Fruit fly (Drosophila melanogaster) whole organism, pupa: Measurements from ENCODE around the gene janB.

Source experiments
- CG10348 ChIP-seq: fragments of 200-800 bp; sonication (Bioruptor generic); IDR thresholded peaks from 2 replicates; pipeline ENCODE4 v1.3.6; 2022; ENCODE audit warnings: missing biosample characterization, missing genetic modification characterization
- CG12605 ChIP-seq: fragments of 200-800 bp; sonication (Bioruptor generic); IDR thresholded peaks from 2 replicates; pipeline ENCODE4 v1.3.6; 2022; ENCODE audit warnings: missing biosample characterization, missing genetic modification characterization
- CG13204 ChIP-seq: fragments of 200-800 bp; sonication (Bioruptor generic); optimal IDR thresholded peaks from 2 replicates; lab custom pipeline; 2018; ENCODE audit warnings: missing biosample characterization, mild to moderate bottlenecking, missing genetic modification characterization, moderate library complexity
- CG14655 ChIP-seq: fragments of 200-800 bp; sonication (Bioruptor generic); optimal IDR thresholded peaks from 3 replicates; lab custom pipeline; 2017; ENCODE audit warnings: mild to moderate bottlenecking, missing biosample characterization, missing genetic modification reagents, missing genetic modification characterization
- CG15710 ChIP-seq: fragments of 200-800 bp; sonication (Bioruptor generic); optimal IDR thresholded peaks from 2 replicates; lab custom pipeline; 2018; ENCODE audit warnings: missing biosample characterization, mild to moderate bottlenecking, missing genetic modification characterization, moderate library complexity
- CG17806 ChIP-seq: fragments of 200-800 bp; sonication (Bioruptor generic); optimal IDR thresholded peaks from 2 replicates; lab custom pipeline; 2018; ENCODE audit warnings: missing biosample characterization, mild to moderate bottlenecking, missing genetic modification characterization, moderate library complexity
- CG32121 ChIP-seq: fragments of 200-800 bp; sonication (Bioruptor generic); IDR thresholded peaks from 2 replicates; pipeline ENCODE4 v1.3.6; 2022; ENCODE audit warnings: missing biosample characterization, missing genetic modification characterization
- CG34367 ChIP-seq: fragments of 200-800 bp; sonication (Bioruptor generic); optimal IDR thresholded peaks from 2 replicates; lab custom pipeline; 2018; ENCODE audit warnings: missing biosample characterization, mild to moderate bottlenecking, missing genetic modification characterization
- CG4496 ChIP-seq: fragments of 200-800 bp; sonication (Bioruptor generic); IDR thresholded peaks from 3 replicates; pipeline ENCODE4 v1.3.6; 2022; ENCODE audit warnings: missing biosample characterization, missing genetic modification characterization
- CG8159 ChIP-seq: fragments of 200-800 bp; sonication (Bioruptor generic); optimal IDR thresholded peaks from 3 replicates; lab custom pipeline; 2018; ENCODE audit warnings: missing biosample characterization, mild to moderate bottlenecking, missing genetic modification characterization, moderate library complexity
- CG8301 ChIP-seq: fragments of 200-800 bp; sonication (Bioruptor generic); optimal IDR thresholded peaks from 2 replicates; lab custom pipeline; 2018; ENCODE audit warnings: missing biosample characterization, mild to moderate bottlenecking, missing genetic modification characterization
- CG9948 ChIP-seq: fragments of 200-800 bp; sonication (Bioruptor generic); optimal IDR thresholded peaks from 2 replicates; lab custom pipeline; 2018; ENCODE audit warnings: missing biosample characterization, mild to moderate bottlenecking, missing genetic modification characterization, moderate library complexity
- D1 ChIP-seq: fragments of 200-800 bp; sonication (Bioruptor generic); optimal IDR thresholded peaks from 2 replicates; lab custom pipeline; 2018; ENCODE audit warnings: missing biosample characterization, mild to moderate bottlenecking, missing genetic modification characterization, moderate library complexity
- EcR ChIP-seq: fragments of 200-800 bp; sonication (Bioruptor generic); optimal IDR thresholded peaks from 3 replicates; lab custom pipeline; 2019; ENCODE audit warnings: missing biosample characterization, missing genetic modification characterization, mild to moderate bottlenecking, moderate library complexity, missing genetic modification reagents
- Ets98B ChIP-seq: fragments of 200-800 bp; sonication (Bioruptor generic); IDR thresholded peaks from 2 replicates; pipeline ENCODE4 v1.3.6; 2022; ENCODE audit warnings: missing biosample characterization, missing genetic modification characterization
- Pif1A ChIP-seq: fragments of 200-800 bp; sonication (Bioruptor generic); optimal IDR thresholded peaks from 3 replicates; lab custom pipeline; 2016; ENCODE audit warnings: missing biosample characterization, missing genetic modification characterization
- Pif1B ChIP-seq: fragments of 200-800 bp; sonication (Bioruptor generic); optimal IDR thresholded peaks from 3 replicates; lab custom pipeline; 2016; ENCODE audit warnings: missing biosample characterization, missing genetic modification characterization
- Snoo ChIP-seq: fragments of 200-800 bp; sonication (Bioruptor generic); optimal IDR thresholded peaks from 3 replicates; lab custom pipeline; 2017; ENCODE audit warnings: missing biosample characterization, mild to moderate bottlenecking, missing genetic modification characterization, inconsistent platforms
- fd96Ca ChIP-seq: fragments of 200-800 bp; sonication (Bioruptor generic); IDR thresholded peaks from 3 replicates; pipeline ENCODE4 v1.3.6; 2022; ENCODE audit warnings: missing biosample characterization, missing genetic modification characterization
- gl ChIP-seq: fragments of 200-800 bp; sonication (Bioruptor generic); optimal IDR thresholded peaks from 2 replicates; lab custom pipeline; 2018; ENCODE audit warnings: missing biosample characterization, mild to moderate bottlenecking, missing genetic modification characterization
- rn ChIP-seq: fragments of 200-800 bp; sonication (Bioruptor generic); IDR thresholded peaks from 2 replicates; pipeline ENCODE4 v1.3.6; 2022; ENCODE audit warnings: missing biosample characterization, missing genetic modification characterization

The janB gene

DNA sequence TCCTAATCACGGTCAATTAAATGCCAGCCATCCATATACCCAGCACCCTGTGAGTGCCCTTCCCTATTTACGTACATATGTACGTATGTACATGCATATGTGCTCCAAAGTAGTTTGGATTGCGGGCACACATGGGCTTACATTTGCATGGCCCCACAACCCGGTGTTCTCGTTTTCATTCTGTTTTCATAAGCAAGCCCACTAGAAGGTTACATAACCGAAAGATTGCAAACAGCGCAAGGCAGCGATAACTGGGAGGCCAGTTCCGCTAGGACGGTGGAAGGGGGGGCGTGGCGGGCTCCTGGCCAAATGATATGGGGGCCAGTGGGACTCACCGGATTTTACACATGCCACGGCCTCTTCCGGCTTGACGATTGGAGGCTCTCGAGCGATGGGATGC is 24.0 kb downstream of the janB start:
- no peak for TF ChIP-seq fd96Ca (GFP tag; lab: Robert Waterston, UW)
- TF ChIP-seq CG4496 (GFP tag; lab: Robert Waterston, UW) = no peak
- TF ChIP-seq, all 21 proteins: peak for 0

DNA sequence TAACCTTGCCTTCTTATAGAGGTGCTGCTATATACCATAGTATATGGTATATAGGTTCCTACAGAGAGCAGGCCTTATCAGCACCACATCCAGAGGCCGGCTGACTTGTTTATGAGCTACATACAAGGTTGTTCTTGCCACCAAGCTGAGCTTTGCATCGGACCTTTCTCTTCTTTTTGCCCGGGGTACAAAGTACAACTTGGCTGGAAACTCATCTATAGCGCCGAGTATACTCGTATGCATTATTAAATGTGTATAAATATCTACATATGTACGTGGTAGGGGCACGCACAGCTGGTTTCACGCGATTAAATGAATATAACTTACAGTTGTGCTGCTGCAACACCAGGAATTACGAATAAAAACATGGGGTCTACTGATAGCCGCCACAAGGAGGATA is 24.6 kb downstream of the janB start:
- TF ChIP-seq CG10348 (GFP tag; lab: Robert Waterston, UW) (no peak), Pif1B (GFP tag; lab: Kevin White, UChicago) (peak; percentile 64), EcR (no peak), Pif1A (peak; percentile 76), CG14655 (GFP tag; lab: Kevin White, UChicago) (peak; percentile 58), CG8159 (tag; lab: Kevin White, UChicago) (peak; percentile 40), gl (tag; lab: Kevin White, UChicago) (peak; percentile 94), rn (GFP tag; lab: Robert Waterston, UW) (no peak), Ets98B (GFP tag; lab: Robert Waterston, UW) (peak; percentile 77), CG13204 (GFP tag; lab: Kevin White, UChicago) (peak; percentile 78), Snoo (tag; lab: Kevin White, UChicago) (peak; percentile 3), D1 (tag; lab: Kevin White, UChicago) (no peak), CG12605 (GFP tag; lab: Robert Waterston, UW) (peak; percentile 87), fd96Ca (GFP tag; lab: Robert Waterston, UW) (peak; percentile 39; the same call in 2 of the 3 replicates), CG34367 (tag; lab: Kevin White, UChicago) (peak; percentile 23), CG8301 (tag; lab: Kevin White, UChicago) (peak; percentile 48), CG17806 (tag; lab: Kevin White, UChicago) (peak; percentile 47), CG15710 (peak; percentile 18), CG4496 (GFP tag; lab: Robert Waterston, UW) (peak; percentile 54; the same call in 1 of the 3 replicates)

DNA sequence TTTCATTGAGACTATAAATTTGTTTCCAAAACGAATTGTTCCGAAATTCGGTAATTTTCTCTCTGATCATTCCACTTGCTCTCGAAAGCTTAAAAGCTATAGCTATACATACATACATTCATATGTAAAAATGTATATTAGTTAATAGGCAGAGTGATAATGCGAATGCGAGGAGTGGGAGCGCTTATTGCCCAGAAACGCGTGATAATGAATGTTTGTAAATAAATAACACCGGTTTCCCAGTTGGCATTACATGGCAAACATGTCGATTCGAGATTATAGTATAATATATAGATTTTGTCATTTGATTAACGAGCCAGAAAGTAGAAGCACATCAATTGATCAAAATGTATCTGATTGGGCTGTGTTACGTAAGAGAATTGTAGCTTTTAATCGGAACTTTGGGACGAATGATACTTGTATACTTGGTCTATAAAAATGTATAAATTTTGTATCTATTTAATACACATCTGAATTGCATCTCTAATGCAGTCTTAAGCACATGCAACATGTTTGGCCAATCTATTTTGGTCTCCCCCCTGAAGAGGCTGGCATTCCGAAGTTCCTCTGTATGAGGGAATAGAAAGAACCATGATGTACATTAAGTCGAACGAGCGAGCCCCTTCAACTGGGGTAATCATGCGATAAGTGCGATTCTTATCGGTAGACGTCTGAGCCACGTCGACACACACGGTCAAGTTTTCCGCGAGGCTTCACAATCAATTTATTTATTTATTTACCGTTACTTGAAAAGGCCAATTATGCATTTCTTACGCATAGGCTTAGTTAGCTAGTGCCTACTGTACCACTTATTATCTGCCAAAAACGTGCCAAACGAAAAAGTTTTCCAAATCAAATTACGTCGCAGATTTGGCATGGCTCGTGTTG is 25.7 kb downstream of the janB start:
- TF ChIP-seq CG17806 (tag; lab: Kevin White, UChicago) (no peak), CG8159 (tag; lab: Kevin White, UChicago) (no peak), CG14655 (GFP tag; lab: Kevin White, UChicago) (peak; percentile 58), CG9948 (tag; lab: Kevin White, UChicago) (no peak), CG12605 (GFP tag; lab: Robert Waterston, UW) (no peak), gl (tag; lab: Kevin White, UChicago) (no peak), CG4496 (GFP tag; lab: Robert Waterston, UW) (peak; percentile 72), CG34367 (tag; lab: Kevin White, UChicago) (no peak), CG15710 (no peak), CG13204 (GFP tag; lab: Kevin White, UChicago) (no peak), CG8301 (tag; lab: Kevin White, UChicago) (peak; percentile 38), Pif1A (no peak), EcR (no peak), fd96Ca (GFP tag; lab: Robert Waterston, UW) (peak; percentile 68; the same call in 2 of the 3 replicates), Ets98B (GFP tag; lab: Robert Waterston, UW) (peak; percentile 66; the same call in 1 of the 2 replicates), CG10348 (GFP tag; lab: Robert Waterston, UW) (no peak), D1 (tag; lab: Kevin White, UChicago) (no peak), Snoo (tag; lab: Kevin White, UChicago) (no peak), CG32121 (GFP tag; lab: Robert Waterston, UW) (peak; percentile 64), rn (GFP tag; lab: Robert Waterston, UW) (peak; percentile 32; the same call in 1 of the 2 replicates), Pif1B (GFP tag; lab: Kevin White, UChicago) (no peak)
- TF ChIP-seq, all 21 proteins: peak for 7

DNA sequence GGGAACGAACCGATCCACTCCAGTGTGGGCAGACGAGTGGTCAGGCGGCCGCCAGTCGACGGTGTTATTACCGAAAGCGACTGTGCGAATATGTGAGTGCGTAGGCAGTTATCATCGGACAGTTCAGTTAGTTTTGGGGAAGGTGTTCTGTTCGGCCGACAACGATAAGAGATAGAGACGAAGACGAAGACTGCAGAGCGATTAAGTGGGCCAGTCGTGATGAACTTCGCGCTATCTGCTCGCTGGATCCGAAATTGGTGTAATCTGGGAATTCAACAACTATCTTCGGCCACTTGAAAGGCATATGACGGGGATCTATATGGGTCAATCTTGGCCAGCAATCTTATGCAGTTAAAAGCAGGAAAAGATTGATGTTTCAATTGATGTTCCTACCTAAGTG is 29.4 kb downstream of the janB start, which contains the start of gene CG7912:
CG7912 (minus strand) TSS at position 17 of the 400 bp plus-strand sequence.
- TF ChIP-seq D1 (tag; lab: Kevin White, UChicago) = no peak
- TF ChIP-seq CG10348 (GFP tag; lab: Robert Waterston, UW) = no peak
- no peak for TF ChIP-seq CG13204 (GFP tag; lab: Kevin White, UChicago)
- TF ChIP-seq fd96Ca (GFP tag; lab: Robert Waterston, UW) = no peak
- TF ChIP-seq CG12605 (GFP tag; lab: Robert Waterston, UW) = no peak
- TF ChIP-seq CG32121 (GFP tag; lab: Robert Waterston, UW) = no peak
- no peak for TF ChIP-seq gl (tag; lab: Kevin White, UChicago)
- no peak for TF ChIP-seq rn (GFP tag; lab: Robert Waterston, UW)

DNA sequence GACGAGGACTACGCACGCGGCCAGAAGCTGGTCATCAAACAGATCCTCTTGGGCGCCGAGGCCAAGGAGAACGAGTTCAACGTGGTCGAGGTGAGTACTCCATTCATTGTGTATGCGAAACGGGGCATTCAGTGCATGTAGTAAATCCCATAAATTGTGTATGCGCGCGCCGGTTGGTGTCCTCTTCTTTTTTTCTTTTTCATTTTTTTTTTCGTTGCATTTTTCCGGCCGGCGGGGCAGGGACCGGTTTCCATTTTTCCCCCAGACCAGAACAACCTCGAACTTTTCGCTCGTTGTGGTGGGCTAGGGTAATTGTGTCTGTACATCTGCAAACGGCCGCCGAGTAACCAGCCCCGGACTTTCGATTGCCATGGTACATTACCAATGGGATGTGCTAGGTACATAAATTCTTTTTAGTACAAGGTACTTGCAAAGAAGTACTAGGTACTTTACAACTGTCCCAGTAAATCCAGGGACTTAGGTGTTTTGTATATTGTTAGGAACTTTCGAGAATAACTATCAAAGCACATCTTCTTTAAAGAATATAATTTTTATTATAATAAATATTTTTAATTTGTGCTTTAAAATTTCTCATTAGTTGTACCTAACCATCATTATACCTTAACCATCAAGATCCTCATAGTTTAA is 33.1 kb downstream of the janB start:
- TF ChIP-seq CG17806 (tag; lab: Kevin White, UChicago) (peak; percentile 42), fd96Ca (GFP tag; lab: Robert Waterston, UW) (peak; percentile 55; the same call in 1 of the 3 replicates), CG4496 (GFP tag; lab: Robert Waterston, UW) (peak; percentile 87), CG14655 (GFP tag; lab: Kevin White, UChicago) (peak; percentile 63), Pif1B (GFP tag; lab: Kevin White, UChicago) (peak; percentile 53), CG34367 (tag; lab: Kevin White, UChicago) (peak; percentile 34), Snoo (tag; lab: Kevin White, UChicago) (no peak), CG12605 (GFP tag; lab: Robert Waterston, UW) (peak; percentile 82), Ets98B (GFP tag; lab: Robert Waterston, UW) (peak; percentile 76), CG15710 (peak; percentile 45), gl (tag; lab: Kevin White, UChicago) (peak; percentile 86), CG9948 (tag; lab: Kevin White, UChicago) (no peak), EcR (peak; percentile 60), CG8301 (tag; lab: Kevin White, UChicago) (peak; percentile 39), rn (GFP tag; lab: Robert Waterston, UW) (no peak), CG13204 (GFP tag; lab: Kevin White, UChicago) (no peak), D1 (tag; lab: Kevin White, UChicago) (no peak), CG8159 (tag; lab: Kevin White, UChicago) (peak; percentile 44)
